Worm (Caenorhabditis elegans): ENCODE measurements around the gene F59E12.1.

DNA sequence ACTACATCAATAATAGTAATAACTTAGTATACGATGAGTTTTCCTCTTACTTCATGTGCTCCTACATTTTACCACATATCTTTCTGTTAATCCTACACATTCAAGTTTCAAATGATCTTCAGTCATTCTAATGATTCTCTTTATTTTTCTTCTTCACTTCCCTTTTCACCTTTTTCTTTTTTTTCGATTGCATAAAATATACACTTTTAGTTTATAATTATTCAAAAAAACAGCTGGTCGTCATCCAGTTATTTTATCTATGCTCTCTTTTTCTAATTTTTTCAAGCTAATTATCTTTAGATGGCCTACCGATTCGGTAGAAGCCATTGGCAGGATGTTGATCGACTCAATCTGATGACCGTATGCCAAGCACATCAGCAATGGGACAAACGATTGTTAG is at the start of gene F59E12.1:
- no peak for TF ChIP-seq nhr-25 (tag; optimal IDR thresholded peaks at IDR 0.05)
- no peak for TF ChIP-seq pqm-1 (tag; optimal IDR thresholded peaks at IDR 0.05)
- TF ChIP-seq elt-3 (tag; optimal IDR thresholded peaks at IDR 0.05): no peak
- no peak for TF ChIP-seq ceh-9 (tag; optimal IDR thresholded peaks at IDR 0.05)
- TF ChIP-seq nhr-77 (tag; optimal IDR thresholded peaks at IDR 0.05): no peak
- no peak for TF ChIP-seq snpc-4 (tag; optimal IDR thresholded peaks at IDR 0.05)

Data from whole organism, L3 larva.